Comparison of ENCODE assay signal across 4 worm cellular contexts in genomic region chrX:4208495-4208894, ce11.
A peak's percentile ranks its signal among the peaks of the same experiment; 100 is the strongest.
TF ChIP-seq lines count a peak whose summit lies in the region.

No protein-coding gene starts in this region.

TF ChIP-seq in whole organism, L1 larva, 84 proteins besides CTCF, POLR2A, EP300 and RAD21 (continued from another document):
- TF ChIP-seq mab-9 (GFP tag; IDR thresholded peaks at IDR 0.05; lab: Robert Waterston, UW) (no peak), mdl-1 (tag; optimal IDR thresholded peaks at IDR 0.05; lab: Kevin White, UChicago) (peak in 1 of 2 experiments; percentile 38), unc-30 (tag; optimal IDR thresholded peaks at IDR 0.05; lab: Kevin White, UChicago) (no peak), efl-1 (optimal IDR thresholded peaks at IDR 0.05; lab: Kevin White, UChicago) (peak in 1 of 2 experiments; percentile 22), efl-1 (GFP tag; optimal IDR thresholded peaks at IDR 0.05 in 1 of 2; lab: Kevin White, UChicago) (peak in 1 of 2 experiments; percentile 42), pag-3 (tag; optimal IDR thresholded peaks at IDR 0.05; lab: Kevin White, UChicago; ENCODE audit: borderline replicate concordance, insufficient read depth) (no peak), lin-35 (GFP tag; optimal IDR thresholded peaks at IDR 0.05; lab: Kevin White, UChicago) (peak in 1 of 2 experiments; percentile 75), elt-2 (tag; optimal IDR thresholded peaks at IDR 0.05; lab: Kevin White, UChicago) (peak; percentile 40), nhr-237 (tag; optimal IDR thresholded peaks at IDR 0.05; lab: Kevin White, UChicago) (no peak), nhr-76 (tag; optimal IDR thresholded peaks at IDR 0.05; lab: Kevin White, UChicago) (no peak), unc-62 (GFP tag; optimal IDR thresholded peaks at IDR 0.05; lab: Kevin White, UChicago) (no peak), ztf-11 (tag; optimal IDR thresholded peaks at IDR 0.05; lab: Kevin White, UChicago) (no peak), ceh-82 (tag; optimal IDR thresholded peaks at IDR 0.05; lab: Kevin White, UChicago) (peak in 2 of 3 experiments; percentile 23 to 60), zip-4 (GFP tag; optimal IDR thresholded peaks at IDR 0.05; lab: Kevin White, UChicago) (peak; percentile 8), unc-86 (tag; optimal IDR thresholded peaks at IDR 0.05; lab: Kevin White, UChicago) (no peak), mep-1 (tag; optimal IDR thresholded peaks at IDR 0.05; lab: Kevin White, UChicago) (no peak), C04F5.9 (tag; optimal IDR thresholded peaks at IDR 0.05; lab: Kevin White, UChicago) (no peak), blmp-1 (tag; optimal IDR thresholded peaks at IDR 0.05; lab: Kevin White, UChicago) (no peak), grh-1 (GFP tag; IDR thresholded peaks at IDR 0.05; lab: Robert Waterston, UW) (0 out of 2 replicates have a peak, but pooled peaks have one; percentile 33), lsy-2 (tag; optimal IDR thresholded peaks at IDR 0.05; lab: Kevin White, UChicago) (peak in 1 of 2 experiments; percentile 17), dpl-1 (GFP tag; optimal IDR thresholded peaks at IDR 0.05; lab: Kevin White, UChicago) (peak in 1 of 3 experiments; percentile 1), sup-37 (GFP tag; optimal IDR thresholded peaks at IDR 0.05; lab: Kevin White, UChicago) (no peak), nhr-90 (tag; optimal IDR thresholded peaks at IDR 0.05; lab: Kevin White, UChicago; ENCODE audit: poor library complexity) (peak; percentile 50), irx-1 (tag; optimal IDR thresholded peaks at IDR 0.05; lab: Kevin White, UChicago) (no peak), ceh-8 (GFP tag; optimal IDR thresholded peaks at IDR 0.05; lab: Kevin White, UChicago) (no peak), nhr-19 (GFP tag; conservative IDR thresholded peaks at IDR 0.05; lab: Robert Waterston, UW) (no peak; the same call in 1 of the 2 replicates), tbx-2 (tag; optimal IDR thresholded peaks at IDR 0.05; lab: Kevin White, UChicago) (no peak)

TF ChIP-seq in whole organism, L2 larva, 48 proteins besides CTCF, POLR2A, EP300 and RAD21 (continued from another document):
- no peak for TF ChIP-seq ZK546.5 (tag; optimal IDR thresholded peaks at IDR 0.05; lab: Kevin White, UChicago)
- peak; percentile 75 for TF ChIP-seq sma-9 (GFP tag; optimal IDR thresholded peaks at IDR 0.05; lab: Kevin White, UChicago)
- TF ChIP-seq sma-9 (tag; optimal IDR thresholded peaks at IDR 0.05; lab: Kevin White, UChicago): no peak
- no peak for TF ChIP-seq lin-13 (GFP tag; optimal IDR thresholded peaks at IDR 0.05; lab: Kevin White, UChicago)
- no peak for TF ChIP-seq Y55F3AM.14 (GFP tag; optimal IDR thresholded peaks at IDR 0.05; lab: Kevin White, UChicago)
- TF ChIP-seq nhr-77 (tag; optimal IDR thresholded peaks at IDR 0.05; lab: Kevin White, UChicago): peak; percentile 79
- no peak for TF ChIP-seq ceh-16 (tag; optimal IDR thresholded peaks at IDR 0.05; lab: Kevin White, UChicago)
TF ChIP-seq in whole organism, L2 larva: peak in this region for 11.

TF ChIP-seq in whole organism, L4 larva, 104 proteins besides CTCF, POLR2A, EP300 and RAD21 (continued from another document and continues in another):
- TF ChIP-seq spr-3 (GFP tag; optimal IDR thresholded peaks at IDR 0.05; lab: Kevin White, UChicago) (no peak), nhr-10 (tag; optimal IDR thresholded peaks at IDR 0.05; lab: Kevin White, UChicago) (no peak), dmd-9 (GFP tag; IDR thresholded peaks at IDR 0.05; lab: Robert Waterston, UW) (no peak), tra-1 (GFP tag; IDR thresholded peaks at IDR 0.05; lab: Robert Waterston, UW) (0 out of 2 replicates have a peak, but pooled peaks have one; percentile 18), daf-12 (tag; optimal IDR thresholded peaks at IDR 0.05; lab: Kevin White, UChicago) (no peak), mep-1 (tag; optimal IDR thresholded peaks at IDR 0.05; lab: Kevin White, UChicago) (no peak), lim-7 (GFP tag; IDR thresholded peaks at IDR 0.05; lab: Robert Waterston, UW) (no peak), mdl-1 (tag; optimal IDR thresholded peaks at IDR 0.05; lab: Kevin White, UChicago) (peak in 1 of 2 experiments; percentile 29), madf-9 (GFP tag; conservative IDR thresholded peaks at IDR 0.05; lab: Robert Waterston, UW) (peak; percentile 50; the same call in 1 of the 2 replicates), tag-97 (GFP tag; IDR thresholded peaks at IDR 0.05; lab: Robert Waterston, UW) (no peak), egl-27 (tag; optimal IDR thresholded peaks at IDR 0.05; lab: Kevin White, UChicago) (no peak), ceh-82 (tag; optimal IDR thresholded peaks at IDR 0.05; lab: Kevin White, UChicago) (no peak), pha-4 (GFP tag; IDR thresholded peaks at IDR 0.05; lab: Robert Waterston, UW) (peak; percentile 64; the same call in 1 of the 2 replicates), pha-4 (tag; optimal IDR thresholded peaks at IDR 0.05; lab: Kevin White, UChicago) (no peak), unc-39 (tag; optimal IDR thresholded peaks at IDR 0.05; lab: Kevin White, UChicago) (no peak), nhr-6 (tag; optimal IDR thresholded peaks at IDR 0.05; lab: Kevin White, UChicago) (no peak), arid-1 (GFP tag; conservative IDR thresholded peaks at IDR 0.05; lab: Robert Waterston, UW) (0 out of 2 replicates have a peak, but pooled peaks have one; percentile 20), mxl-2 (GFP tag; conservative IDR thresholded peaks at IDR 0.05; lab: Robert Waterston, UW) (no peak), hmg-1.1 (GFP tag; IDR thresholded peaks at IDR 0.05; lab: Robert Waterston, UW) (peak; percentile 76), hlh-11 (tag; optimal IDR thresholded peaks at IDR 0.05; lab: Kevin White, UChicago) (no peak), lin-1 (GFP tag; IDR thresholded peaks at IDR 0.05; lab: Robert Waterston, UW) (no peak), zip-2 (tag; optimal IDR thresholded peaks at IDR 0.05; lab: Kevin White, UChicago) (peak; percentile 29), cey-2 (tag; optimal IDR thresholded peaks at IDR 0.05; lab: Kevin White, UChicago; ENCODE audit: borderline replicate concordance, insufficient read depth) (no peak), fos-1 (tag; optimal IDR thresholded peaks at IDR 0.05; lab: Kevin White, UChicago) (peak; percentile 79), egl-43 (GFP tag; IDR thresholded peaks at IDR 0.05; lab: Robert Waterston, UW) (peak; percentile 41; the same call in 1 of the 2 replicates), T20F7.1 (GFP tag; optimal IDR thresholded peaks at IDR 0.05; lab: Kevin White, UChicago) (no peak), unc-62 (GFP tag; optimal IDR thresholded peaks at IDR 0.05 in 1 of 2; lab: Kevin White, UChicago) (no peak), unc-62 (tag; optimal IDR thresholded peaks at IDR 0.05; lab: Kevin White, UChicago) (no peak), ztf-7 (tag; optimal IDR thresholded peaks at IDR 0.05; lab: Kevin White, UChicago) (peak; percentile 53), fkh-10 (GFP tag; optimal IDR thresholded peaks at IDR 0.05; lab: Kevin White, UChicago) (no peak), Y105C5A.15 (GFP tag; IDR thresholded peaks at IDR 0.05; lab: Robert Waterston, UW) (no peak), daf-16 (GFP tag; optimal IDR thresholded peaks at IDR 0.05; lab: Kevin White, UChicago) (no peak), daf-16 (tag; optimal IDR thresholded peaks at IDR 0.05; lab: Kevin White, UChicago) (peak; percentile 61), ZK546.5 (tag; optimal IDR thresholded peaks at IDR 0.05; lab: Kevin White, UChicago) (no peak), mxl-3 (GFP tag; optimal IDR thresholded peaks at IDR 0.05; lab: Kevin White, UChicago) (peak; percentile 21), nhr-48 (tag; optimal IDR thresholded peaks at IDR 0.05; lab: Kevin White, UChicago) (no peak), mdt-29 (GFP tag; IDR thresholded peaks at IDR 0.05; lab: Robert Waterston, UW) (no peak), php-3 (GFP tag; IDR thresholded peaks at IDR 0.05; lab: Robert Waterston, UW) (peak; percentile 58; the same call in 1 of the 2 replicates), dmd-8 (GFP tag; IDR thresholded peaks at IDR 0.05; lab: Robert Waterston, UW) (no peak), rbr-2 (tag; optimal IDR thresholded peaks at IDR 0.05; lab: Kevin White, UChicago) (no peak), lir-3 (tag; optimal IDR thresholded peaks at IDR 0.05; lab: Kevin White, UChicago) (no peak), unc-130 (GFP tag; optimal IDR thresholded peaks at IDR 0.05; lab: Kevin White, UChicago) (no peak), nhr-76 (tag; optimal IDR thresholded peaks at IDR 0.05; lab: Kevin White, UChicago) (no peak), spr-1 (tag; optimal IDR thresholded peaks at IDR 0.05; lab: Kevin White, UChicago) (no peak), ceh-32 (tag; optimal IDR thresholded peaks at IDR 0.05; lab: Kevin White, UChicago; ENCODE audit: poor library complexity) (no peak), lsy-2 (tag; optimal IDR thresholded peaks at IDR 0.05; lab: Kevin White, UChicago) (peak in 1 of 2 experiments; percentile 68), aly-2 (tag; optimal IDR thresholded peaks at IDR 0.05; lab: Kevin White, UChicago) (no peak), jun-1 (tag; optimal IDR thresholded peaks at IDR 0.05; lab: Kevin White, UChicago) (peak; percentile 54), dve-1 (tag; optimal IDR thresholded peaks at IDR 0.05; lab: Kevin White, UChicago; ENCODE audit: insufficient read depth) (peak; percentile 85), nhr-237 (tag; optimal IDR thresholded peaks at IDR 0.05; lab: Kevin White, UChicago) (peak; percentile 36)

TF ChIP-seq in whole organism, young adult, 124 proteins besides CTCF, POLR2A, EP300 and RAD21 (continued from another document and continues in another):
- TF ChIP-seq atf-7 (tag; optimal IDR thresholded peaks at IDR 0.05; lab: Kevin White, UChicago) (no peak), dox-1 (GFP tag; IDR thresholded peaks at IDR 0.05; lab: Robert Waterston, UW) (peak; percentile 11; the same call in 1 of the 2 replicates), egl-18 (GFP tag; IDR thresholded peaks at IDR 0.05; lab: Robert Waterston, UW) (0 out of 2 replicates have a peak, but pooled peaks have one; percentile 8), madf-6 (GFP tag; IDR thresholded peaks at IDR 0.05; lab: Robert Waterston, UW) (no peak), lsy-27 (tag; optimal IDR thresholded peaks at IDR 0.05; lab: Kevin White, UChicago; ENCODE audit: borderline replicate concordance, insufficient read depth) (no peak), tbx-9 (tag; optimal IDR thresholded peaks at IDR 0.05; lab: Kevin White, UChicago; ENCODE audit: borderline replicate concordance) (no peak), sea-2 (GFP tag; IDR thresholded peaks at IDR 0.05; lab: Robert Waterston, UW) (no peak), pbrm-1 (GFP tag; IDR thresholded peaks at IDR 0.05; lab: Robert Waterston, UW) (0 out of 2 replicates have a peak, but pooled peaks have one; percentile 48), mel-28 (tag; optimal IDR thresholded peaks at IDR 0.05; lab: Kevin White, UChicago; ENCODE audit: borderline replicate concordance) (no peak), ztf-25 (GFP tag; IDR thresholded peaks at IDR 0.05; lab: Robert Waterston, UW) (no peak), ceh-91 (GFP tag; IDR thresholded peaks at IDR 0.05; lab: Robert Waterston, UW) (no peak), hrde-1 (tag; optimal IDR thresholded peaks at IDR 0.05; lab: Kevin White, UChicago; ENCODE audit: borderline replicate concordance) (no peak), K12H6.12 (tag; optimal IDR thresholded peaks at IDR 0.05; lab: Kevin White, UChicago) (no peak), fkh-3 (tag; optimal IDR thresholded peaks at IDR 0.05; lab: Kevin White, UChicago) (no peak), hmg-20 (GFP tag; IDR thresholded peaks at IDR 0.05; lab: Robert Waterston, UW) (peak; percentile 81), lir-1 (GFP tag; conservative IDR thresholded peaks at IDR 0.05; lab: Robert Waterston, UW) (no peak), attf-5 (GFP tag; optimal IDR thresholded peaks at IDR 0.05; lab: Kevin White, UChicago) (no peak), B0261.1 (tag; optimal IDR thresholded peaks at IDR 0.05; lab: Kevin White, UChicago) (no peak), F10E7.11 (tag; optimal IDR thresholded peaks at IDR 0.05; lab: Kevin White, UChicago) (no peak), ztf-18 (tag; optimal IDR thresholded peaks at IDR 0.05; lab: Kevin White, UChicago) (no peak), sdz-38 (tag; optimal IDR thresholded peaks at IDR 0.05; lab: Kevin White, UChicago) (no peak), nfyb-1 (GFP tag; IDR thresholded peaks at IDR 0.05; lab: Robert Waterston, UW) (peak; percentile 11; the same call in 1 of the 2 replicates), hsf-1 (GFP tag; IDR thresholded peaks at IDR 0.05; lab: Robert Waterston, UW) (no peak), nhr-80 (tag; optimal IDR thresholded peaks at IDR 0.05; lab: Kevin White, UChicago) (no peak), ceh-79 (tag; optimal IDR thresholded peaks at IDR 0.05; lab: Kevin White, UChicago) (no peak), let-607 (tag; optimal IDR thresholded peaks at IDR 0.05; lab: Kevin White, UChicago) (no peak), akir-1 (GFP tag; optimal IDR thresholded peaks at IDR 0.05; lab: Kevin White, UChicago) (peak; percentile 37), F57A8.1 (GFP tag; optimal IDR thresholded peaks at IDR 0.05; lab: Kevin White, UChicago) (no peak), zfh-2 (GFP tag; conservative IDR thresholded peaks at IDR 0.05; lab: Robert Waterston, UW) (no peak), nfya-1 (tag; optimal IDR thresholded peaks at IDR 0.05; lab: Kevin White, UChicago; ENCODE audit: borderline replicate concordance, insufficient read depth) (no peak), C06A6.2 (GFP tag; conservative IDR thresholded peaks at IDR 0.05; lab: Robert Waterston, UW) (peak; percentile 38; the same call in 1 of the 2 replicates), rpc-1 (optimal IDR thresholded peaks at IDR 0.05; lab: Kevin White, UChicago) (no peak), rpc-1 (tag; optimal IDR thresholded peaks at IDR 0.05; lab: Kevin White, UChicago) (no peak), madf-8 (GFP tag; conservative IDR thresholded peaks at IDR 0.05; lab: Robert Waterston, UW) (no peak), lsl-1 (GFP tag; optimal IDR thresholded peaks at IDR 0.05; lab: Kevin White, UChicago) (no peak), lin-26 (GFP tag; IDR thresholded peaks at IDR 0.05; lab: Robert Waterston, UW) (0 out of 2 replicates have a peak, but pooled peaks have one; percentile 9), him-1 (tag; optimal IDR thresholded peaks at IDR 0.05; lab: Kevin White, UChicago) (no peak), madf-10 (tag; optimal IDR thresholded peaks at IDR 0.05; lab: Kevin White, UChicago) (no peak), aptf-3 (GFP tag; IDR thresholded peaks at IDR 0.05; lab: Robert Waterston, UW) (no peak), mes-4 (tag; optimal IDR thresholded peaks at IDR 0.05; lab: Kevin White, UChicago) (no peak), B0035.1 (tag; optimal IDR thresholded peaks at IDR 0.05; lab: Kevin White, UChicago) (no peak), chd-7 (tag; optimal IDR thresholded peaks at IDR 0.05; lab: Kevin White, UChicago) (no peak), pha-4 (tag; optimal IDR thresholded peaks at IDR 0.05; lab: Kevin White, UChicago) (peak; percentile 31), Y79H2A.3 (GFP tag; conservative IDR thresholded peaks at IDR 0.05; lab: Robert Waterston, UW) (no peak), Y67H2A.10 (GFP tag; conservative IDR thresholded peaks at IDR 0.05; lab: Robert Waterston, UW) (no peak), lin-35 (GFP tag; optimal IDR thresholded peaks at IDR 0.05; lab: Kevin White, UChicago) (peak in 1 of 3 experiments; percentile 94), F57C9.4 (tag; optimal IDR thresholded peaks at IDR 0.05; lab: Kevin White, UChicago) (no peak), efl-1 (GFP tag; optimal IDR thresholded peaks at IDR 0.05; lab: Kevin White, UChicago) (no peak), unc-130 (GFP tag; optimal IDR thresholded peaks at IDR 0.05; lab: Kevin White, UChicago) (no peak), ztf-28 (GFP tag; IDR thresholded peaks at IDR 0.05; lab: Robert Waterston, UW) (no peak), mxl-1 (tag; optimal IDR thresholded peaks at IDR 0.05; lab: Kevin White, UChicago) (no peak), xnd-1 (tag; optimal IDR thresholded peaks at IDR 0.05; lab: Kevin White, UChicago) (no peak), nfya-2 (GFP tag; IDR thresholded peaks at IDR 0.05; lab: Robert Waterston, UW) (no peak), K11D2.4 (GFP tag; IDR thresholded peaks at IDR 0.05; lab: Robert Waterston, UW) (peak; percentile 72), B0336.3 (GFP tag; IDR thresholded peaks at IDR 0.05; lab: Robert Waterston, UW) (no peak), ets-4 (GFP tag; optimal IDR thresholded peaks at IDR 0.05; lab: Kevin White, UChicago) (no peak), hmg-1.2 (GFP tag; IDR thresholded peaks at IDR 0.05; lab: Robert Waterston, UW) (peak; percentile 40), snpc-3.4 (tag; optimal IDR thresholded peaks at IDR 0.05; lab: Kevin White, UChicago) (no peak)
